Fruit fly (Drosophila melanogaster): ENCODE data around the gene CG31516.

DNA sequence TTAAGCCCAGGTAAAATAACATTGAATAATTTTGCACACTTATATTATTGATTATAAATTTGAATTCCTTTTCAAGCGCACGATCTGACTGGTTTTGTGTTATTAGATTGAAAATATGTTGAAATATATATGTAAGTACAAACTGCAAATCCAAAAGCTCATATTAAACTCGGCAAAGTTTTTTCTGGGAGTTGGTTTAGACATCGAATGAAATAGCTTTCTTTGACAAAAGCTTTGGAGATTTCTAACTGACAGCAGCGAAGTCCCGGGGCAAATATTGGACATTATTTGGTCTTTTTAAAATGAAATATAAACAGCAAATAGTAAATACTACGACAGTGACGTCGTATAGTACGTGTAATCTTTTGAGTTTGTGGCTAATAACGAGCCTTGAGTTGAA is 31.3 kb upstream of the CG31516 start, which contains the start of gene TwdlG:
- no peak for TF ChIP-seq pan (optimal IDR thresholded peaks at IDR 0.05)
- no peak for TF ChIP-seq psq (optimal IDR thresholded peaks at IDR 0.05)
- no peak for TF ChIP-seq CG8478 (optimal IDR thresholded peaks at IDR 0.05)
- TF ChIP-seq usp (GFP tag; optimal IDR thresholded peaks at IDR 0.05) = no peak
- no peak for TF ChIP-seq Dll (optimal IDR thresholded peaks at IDR 0.05)
- TF ChIP-seq EcR (GFP tag; optimal IDR thresholded peaks at IDR 0.05) = no peak

Data from whole organism.